Fruit fly (Drosophila melanogaster): ENCODE results near the gene ss.

- TF ChIP-seq tj (GFP tag; optimal IDR thresholded peaks at IDR 0.05) (no peak), pad (GFP tag; optimal IDR thresholded peaks at IDR 0.05) (no peak), Clk (GFP tag; optimal IDR thresholded peaks at IDR 0.05) (no peak), cic (GFP tag; optimal IDR thresholded peaks at IDR 0.05) (no peak), Hr96 (GFP tag; optimal IDR thresholded peaks at IDR 0.05) (no peak), CG7101 (tag; optimal IDR thresholded peaks at IDR 0.05) (no peak)
Observed at dm6 chr3R:16430381-16430780, 26.9 kb upstream of the ss start, which contains the start of gene CG31279.

All from whole organism, adult.